Fruit fly (Drosophila melanogaster) whole organism, embryonic: ENCODE results near the gene CG9919.

ENCODE experiments used
- Adf1 ChIP-seq: fragments of 200-800 bp; sonication (Bioruptor generic); IDR thresholded peaks from 2 replicates; pipeline ENCODE4 v1.3.6; 2022; ENCODE audit warnings: missing biosample characterization, missing genetic modification characterization
- Atf6 ChIP-seq: fragments of 200-800 bp; sonication (Bioruptor generic); IDR thresholded peaks from 2 replicates; pipeline ENCODE4 v1.3.6; 2022; ENCODE audit warnings: missing biosample characterization, missing genetic modification characterization
- CG10431 ChIP-seq: fragments of 200-800 bp; sonication (Bioruptor generic); optimal IDR thresholded peaks from 3 replicates; lab custom pipeline; 2018; ENCODE audit warnings: missing biosample characterization, mild to moderate bottlenecking, missing genetic modification characterization
- CG11723 ChIP-seq: fragments of 200-800 bp; sonication (Bioruptor generic); optimal IDR thresholded peaks from 2 replicates; lab custom pipeline; 2017; ENCODE audit warnings: missing biosample characterization, mild to moderate bottlenecking, missing genetic modification characterization
- CG12299 ChIP-seq: fragments of 200-800 bp; sonication (Bioruptor generic); optimal IDR thresholded peaks from 2 replicates; lab custom pipeline; 2018; ENCODE audit warnings: missing biosample characterization, mild to moderate bottlenecking, missing genetic modification characterization
- CG13894 ChIP-seq: fragments of 200-800 bp; sonication (Bioruptor generic); optimal IDR thresholded peaks from 3 replicates; lab custom pipeline; 2018; ENCODE audit warnings: missing biosample characterization, mild to moderate bottlenecking, missing genetic modification characterization, moderate library complexity
- CG14441 ChIP-seq: fragments of 200-800 bp; sonication (Bioruptor generic); IDR thresholded peaks from 2 replicates; pipeline ENCODE4 v1.3.6; 2022; ENCODE audit warnings: missing biosample characterization, missing genetic modification characterization
- CG15269 ChIP-seq: fragments of 200-800 bp; sonication (Bioruptor generic); optimal IDR thresholded peaks from 2 replicates; lab custom pipeline; 2018; ENCODE audit warnings: missing biosample characterization, mild to moderate bottlenecking, missing genetic modification characterization, moderate library complexity
- CG15479 ChIP-seq: fragments of 200-800 bp; sonication (Bioruptor generic); optimal IDR thresholded peaks from 3 replicates; lab custom pipeline; 2019; ENCODE audit warnings: missing biosample characterization, mild to moderate bottlenecking, missing genetic modification characterization, moderate library complexity
- CG15601 ChIP-seq: fragments of 200-800 bp; sonication (Bioruptor generic); optimal IDR thresholded peaks from 3 replicates; lab custom pipeline; 2019; ENCODE audit warnings: missing biosample characterization, mild to moderate bottlenecking, missing genetic modification characterization, moderate library complexity
- CG17361 ChIP-seq: fragments of 200-800 bp; sonication (Bioruptor generic); IDR thresholded peaks from 3 replicates; pipeline ENCODE4 v1.3.6; 2022; ENCODE audit warnings: missing biosample characterization, missing genetic modification characterization
- CG32767 ChIP-seq: fragments of 200-800 bp; sonication (Bioruptor generic); IDR thresholded peaks from 2 replicates; pipeline ENCODE4 v1.3.6; 2022; ENCODE audit warnings: missing biosample characterization, missing genetic modification characterization
- CG3281 ChIP-seq: fragments of 200-800 bp; sonication (Bioruptor generic); optimal IDR thresholded peaks from 3 replicates; lab custom pipeline; 2017; ENCODE audit warnings: missing biosample characterization, mild to moderate bottlenecking, missing genetic modification characterization
- CG4328 ChIP-seq: fragments of 200-800 bp; sonication (Bioruptor generic); optimal IDR thresholded peaks from 3 replicates; lab custom pipeline; 2017; ENCODE audit warnings: missing biosample characterization, missing genetic modification reagents, missing genetic modification characterization
- CG4820 ChIP-seq: fragments of 200-800 bp; sonication (Bioruptor generic); optimal IDR thresholded peaks from 3 replicates; lab custom pipeline; 2016; ENCODE audit warnings: missing biosample characterization, missing genetic modification characterization
- CG6254 ChIP-seq: fragments of 200-800 bp; sonication (Bioruptor generic); optimal IDR thresholded peaks from 3 replicates; lab custom pipeline; 2017; ENCODE audit warnings: mild to moderate bottlenecking, missing biosample characterization, missing genetic modification reagents, missing genetic modification characterization
- CG7987 ChIP-seq: fragments of 200-800 bp; sonication (Bioruptor generic); optimal IDR thresholded peaks from 2 replicates; lab custom pipeline; 2018; ENCODE audit warnings: missing biosample characterization, mild to moderate bottlenecking, missing genetic modification characterization, moderate library complexity
- CG8765 ChIP-seq: fragments of 200-800 bp; sonication (Bioruptor generic); IDR thresholded peaks from 2 replicates; pipeline ENCODE4 v1.3.6; 2022; ENCODE audit warnings: missing biosample characterization, missing genetic modification characterization
- CG9609 ChIP-seq: fragments of 200-800 bp; sonication (Bioruptor generic); optimal IDR thresholded peaks from 3 replicates; lab custom pipeline; 2016; ENCODE audit warnings: missing biosample characterization, missing genetic modification characterization
- CG9876 ChIP-seq: fragments of 200-800 bp; sonication (Bioruptor generic); optimal IDR thresholded peaks from 2 replicates; lab custom pipeline; 2016; ENCODE audit warnings: missing biosample characterization, missing genetic modification characterization
- CG9932 ChIP-seq: fragments of 200-800 bp; sonication (Bioruptor generic); IDR thresholded peaks from 2 replicates; pipeline ENCODE4 v1.3.6; 2022; ENCODE audit warnings: missing biosample characterization, missing genetic modification characterization
- Chrac-16 ChIP-seq: fragments of 200-800 bp; sonication (Bioruptor generic); optimal IDR thresholded peaks from 3 replicates; lab custom pipeline; 2016; ENCODE audit warnings: missing biosample characterization, missing genetic modification characterization
- CkIIα-i1 ChIP-seq: fragments of 200-800 bp; sonication (Bioruptor generic); IDR thresholded peaks from 2 replicates; pipeline ENCODE4 v1.3.6; 2022; ENCODE audit warnings: missing biosample characterization, missing genetic modification characterization
- Dad ChIP-seq: fragments of 200-800 bp; sonication (Bioruptor generic); optimal IDR thresholded peaks from 3 replicates; lab custom pipeline; 2016; ENCODE audit warnings: missing biosample characterization, missing genetic modification characterization
- E2f2 ChIP-seq: fragments of 200-800 bp; sonication (Bioruptor generic); IDR thresholded peaks from 2 replicates; pipeline ENCODE4 v1.3.6; 2022; ENCODE audit warnings: missing biosample characterization, missing genetic modification characterization
- Ets97D ChIP-seq: fragments of 200-800 bp; sonication (Bioruptor generic); optimal IDR thresholded peaks from 3 replicates; lab custom pipeline; 2016; ENCODE audit warnings: missing biosample characterization, missing genetic modification characterization
- GATAe ChIP-seq: fragments of 200-800 bp; sonication (Bioruptor generic); conservative IDR thresholded peaks from 2 replicates; pipeline ENCODE4 v1.3.6; 2022; ENCODE audit warnings: missing biosample characterization, missing genetic modification characterization
- NC2α ChIP-seq: fragments of 200-800 bp; sonication (Bioruptor generic); optimal IDR thresholded peaks from 2 replicates; lab custom pipeline; 2016; ENCODE audit warnings: missing biosample characterization, missing genetic modification characterization
- NFAT ChIP-seq: fragments of 200-800 bp; sonication (Bioruptor generic); IDR thresholded peaks from 2 replicates; pipeline ENCODE4 v1.3.6; 2022; ENCODE audit warnings: missing biosample characterization, missing genetic modification characterization
- Neu2 ChIP-seq: fragments of 200-800 bp; sonication (Bioruptor generic); optimal IDR thresholded peaks from 3 replicates; lab custom pipeline; 2016; ENCODE audit warnings: missing biosample characterization, missing genetic modification characterization, borderline replicate concordance
- Opbp ChIP-seq: fragments of 200-800 bp; sonication (Bioruptor generic); IDR thresholded peaks from 3 replicates; pipeline ENCODE4 v1.3.6; 2022; ENCODE audit warnings: missing biosample characterization, missing genetic modification characterization; ENCODE audit not compliant: partially characterized antibody
- Side ChIP-seq: fragments of 200-800 bp; sonication (Bioruptor generic); optimal IDR thresholded peaks from 2 replicates; lab custom pipeline; 2016; ENCODE audit warnings: missing biosample characterization, missing genetic modification characterization
- Six4 ChIP-seq: fragments of 200-800 bp; sonication (Bioruptor generic); optimal IDR thresholded peaks from 2 replicates; lab custom pipeline; 2016; ENCODE audit warnings: missing biosample characterization, missing genetic modification characterization
- Vsx1 ChIP-seq: fragments of 200-800 bp; sonication (Bioruptor generic); optimal IDR thresholded peaks from 2 replicates; lab custom pipeline; 2017; ENCODE audit warnings: missing biosample characterization, mild to moderate bottlenecking, missing genetic modification characterization, missing genetic modification reagents
- ap ChIP-seq: fragments of 200-800 bp; sonication (Bioruptor generic); IDR thresholded peaks from 2 replicates; pipeline ENCODE4 v1.3.6; 2022; ENCODE audit warnings: missing biosample characterization, missing genetic modification characterization
- dati ChIP-seq: fragments of 200-800 bp; sonication (Bioruptor generic); IDR thresholded peaks from 2 replicates; pipeline ENCODE4 v1.3.6; 2022; ENCODE audit warnings: missing biosample characterization, missing genetic modification characterization
- dimm ChIP-seq: fragments of 200-800 bp; sonication (Bioruptor generic); IDR thresholded peaks from 2 replicates; pipeline ENCODE4 v1.3.6; 2022; ENCODE audit warnings: missing biosample characterization, missing genetic modification characterization
- dpn ChIP-seq, 2 experiments: fragments of 200-800 bp; sonication (Bioruptor generic); optimal IDR thresholded peaks; 3 replicates each; lab custom pipeline; 2016; ENCODE audit warnings: missing biosample characterization in 2 of 2, missing genetic modification characterization in 2 of 2
- kah ChIP-seq: fragments of 200-800 bp; sonication (Bioruptor generic); optimal IDR thresholded peaks from 2 replicates; lab custom pipeline; 2018; ENCODE audit warnings: missing biosample characterization, mild to moderate bottlenecking, missing genetic modification characterization
- otp ChIP-seq: fragments of 200-800 bp; sonication (Bioruptor generic); IDR thresholded peaks from 3 replicates; pipeline ENCODE4, ENCODE4 v1.3.6; 2022; ENCODE audit warnings: missing biosample characterization, missing genetic modification characterization
- pan ChIP-seq, 4 experiments: fragments of >200 bp in 3 of 4; fragments of 200-800 bp in 1 of 4; sonication (Bioruptor generic) in 1 of 4; optimal IDR thresholded peaks in 3 of 4; IDR thresholded peaks in 1 of 4; 2 replicates each; pipeline versions ENCODE4 v1.3.6 to Lab custom; 2017 to 2022; ENCODE audit warnings: missing biosample characterization in 2 of 4, missing genetic modification characterization in 2 of 4, mixed read lengths in 1 of 4
- ro ChIP-seq: fragments of 200-800 bp; sonication (Bioruptor generic); IDR thresholded peaks from 2 replicates; pipeline ENCODE4 v1.3.6; 2022; ENCODE audit warnings: missing biosample characterization, missing genetic modification characterization
- salm ChIP-seq: fragments of 200-800 bp; sonication (Bioruptor generic); optimal IDR thresholded peaks from 2 replicates; lab custom pipeline; 2018; ENCODE audit warnings: missing biosample characterization, mild to moderate bottlenecking, missing genetic modification characterization
- sc ChIP-seq, 3 experiments: fragments of >200 bp in 2 of 3; fragments of 200-800 bp in 1 of 3; sonication (Bioruptor generic) in 1 of 3; optimal IDR thresholded peaks; 2 replicates in 2 of 3; 3 replicates in 1 of 3; lab custom pipeline; 2017; ENCODE audit warnings: mild to moderate bottlenecking in 1 of 3, missing biosample characterization in 1 of 3, missing genetic modification characterization in 1 of 3, missing genetic modification reagents in 1 of 3
- shn ChIP-seq: fragments of 200-800 bp; sonication (Bioruptor generic); optimal IDR thresholded peaks from 3 replicates; lab custom pipeline; 2016; ENCODE audit warnings: missing biosample characterization, missing genetic modification characterization
- sim ChIP-seq: fragments of 200-800 bp; sonication (Bioruptor generic); IDR thresholded peaks from 2 replicates; pipeline ENCODE4 v1.3.6; 2022; ENCODE audit warnings: missing biosample characterization, missing genetic modification characterization
- sna ChIP-seq: fragments of 200-800 bp; sonication (Bioruptor generic); IDR thresholded peaks from 2 replicates; pipeline ENCODE4 v1.3.6; 2022; ENCODE audit warnings: missing biosample characterization, missing genetic modification characterization; ENCODE audit not compliant: partially characterized antibody
- stwl ChIP-seq: fragments of 200-800 bp; sonication (Bioruptor generic); optimal IDR thresholded peaks from 3 replicates; lab custom pipeline; 2018; ENCODE audit warnings: missing biosample characterization, mild to moderate bottlenecking, missing genetic modification characterization, moderate library complexity
- vvl ChIP-seq: fragments of 200-800 bp; sonication (Bioruptor generic); IDR thresholded peaks from 2 replicates; pipeline ENCODE4 v1.3.6; 2022; ENCODE audit warnings: missing biosample characterization, missing genetic modification characterization

The CG9919 gene

DNA sequence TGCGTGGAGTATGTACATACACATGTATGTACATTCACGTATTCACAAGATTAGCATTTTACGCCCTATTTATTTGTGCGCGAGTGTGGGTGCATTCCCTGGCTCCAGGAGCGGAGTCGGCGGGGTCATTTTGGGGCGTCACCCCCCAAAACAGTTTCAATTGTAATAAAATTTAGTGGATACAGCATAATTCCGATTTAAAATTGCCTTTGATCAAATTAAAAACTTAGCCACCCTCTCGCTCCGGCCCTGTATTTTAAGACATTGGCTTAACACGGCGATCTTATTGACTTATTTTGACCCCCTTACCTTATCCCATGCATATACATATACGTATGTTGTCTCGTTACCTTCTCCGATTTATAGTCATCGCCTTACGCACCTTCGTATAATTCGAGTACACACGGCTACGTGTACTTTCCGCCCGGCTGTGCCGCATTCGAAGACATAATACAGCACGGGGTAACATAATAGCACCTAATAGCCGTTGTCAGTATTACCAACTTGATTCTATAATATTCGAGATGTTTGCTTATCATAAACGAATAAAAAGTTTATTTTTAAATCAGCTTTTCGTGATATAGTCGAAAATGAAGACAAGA is 51.1 kb downstream of the CG9919 start (continued):
- TF ChIP-seq CG4328 (peak; percentile 40), NFAT (GFP tag; lab: Robert Waterston, UW) (peak; percentile 80), CG15601 (peak; percentile 53), CG4820 (peak; percentile 79), Ets97D (GFP tag; lab: Kevin White, UChicago) (peak; percentile 40), CG10431 (GFP tag; lab: Kevin White, UChicago) (no peak), E2f2 (GFP tag; lab: Robert Waterston, UW) (peak; percentile 42), GATAe (GFP tag; lab: Robert Waterston, UW) (no peak), Atf6 (GFP tag; lab: Robert Waterston, UW) (peak; percentile 80), otp (peak; percentile 85), sc (optimal IDR thresholded peaks at IDR 0.05; lab: Kevin White, UChicago) (no peak), sc (GFP tag; optimal IDR thresholded peaks at IDR 0.05; lab: Kevin White, UChicago) (peak; percentile 26), ro (GFP tag; lab: Robert Waterston, UW) (peak; percentile 77), CG15269 (peak; percentile 80), shn (GFP tag; lab: Kevin White, UChicago) (peak; percentile 73), CG9876 (GFP tag; lab: Kevin White, UChicago) (peak; percentile 78), CG12299 (tag; lab: Kevin White, UChicago) (peak; percentile 23), CG9932 (peak; percentile 85), CG14441 (GFP tag; lab: Robert Waterston, UW) (peak; percentile 93), dpn (GFP tag; optimal IDR thresholded peaks at IDR 0.05; lab: Kevin White, UChicago) (peak; percentile 82 to 94), CG8765 (GFP tag; lab: Robert Waterston, UW) (peak; percentile 70), Dad (GFP tag; lab: Kevin White, UChicago) (peak; percentile 74), Adf1 (GFP tag; lab: Robert Waterston, UW) (peak; percentile 31; the same call in 1 of the 2 replicates), CG13894 (peak; percentile 72), sim (GFP tag; lab: Robert Waterston, UW) (peak; percentile 83), CG9609 (GFP tag; lab: Kevin White, UChicago) (peak; percentile 81), pan (optimal IDR thresholded peaks at IDR 0.05; lab: Kevin White, UChicago) (no peak), pan (GFP tag; optimal IDR thresholded peaks at IDR 0.05 in 1 of 2, IDR thresholded peaks at IDR 0.05 in 1 of 2) (peak in 1 of 2 experiments; percentile 88), ap (GFP tag; lab: Robert Waterston, UW) (peak; percentile 80), Vsx1 (GFP tag; lab: Kevin White, UChicago) (peak; percentile 64), stwl (no peak), CG32767 (GFP tag; lab: Robert Waterston, UW) (peak; percentile 80; the same call in 1 of the 2 replicates), Side (GFP tag; lab: Kevin White, UChicago) (peak; percentile 81), CG6254 (GFP tag; lab: Kevin White, UChicago) (peak; percentile 43), CG15479 (no peak), CG7987 (peak; percentile 27), salm (peak; percentile 50), CG11723 (GFP tag; lab: Kevin White, UChicago) (peak; percentile 40), dati (peak; percentile 69), Six4 (GFP tag; lab: Kevin White, UChicago) (peak; percentile 58), CkIIα-i1 (GFP tag; lab: Robert Waterston, UW) (peak; percentile 56; the same call in 1 of the 2 replicates), CG3281 (GFP tag; lab: Kevin White, UChicago) (peak; percentile 67), CG17361 (GFP tag; lab: Robert Waterston, UW) (peak; percentile 57), dimm (no peak), Chrac-16 (peak; percentile 74), kah (peak; percentile 44), NC2α (peak; percentile 60), Neu2 (GFP tag; lab: Kevin White, UChicago) (no peak), Opbp (GFP tag; lab: Robert Waterston, UW) (peak; percentile 56; the same call in 2 of the 3 replicates), sna (no peak), vvl (GFP tag; lab: Robert Waterston, UW) (peak; percentile 93)
